Worm (Caenorhabditis elegans) whole organism, L4 larva: ENCODE measurements around the gene C14H10.3.

Experiments
- ama-1 ChIP-seq: fragments of 150-350 bp; optimal IDR thresholded peaks from 2 replicates; lab custom pipeline; 2014; ENCODE audit warnings: inconsistent platforms, mixed read lengths
- ces-1 ChIP-seq: fragments of 150-350 bp; sonication (generic microtip); optimal IDR thresholded peaks from 4 replicates; lab custom pipeline; 2014; ENCODE audit warnings: missing biosample characterization, missing genetic modification reagents, missing genetic modification characterization
- daf-8 ChIP-seq: fragments of 200-800 bp; sonication (Bioruptor generic); IDR thresholded peaks from 2 replicates; pipeline ENCODE4 v1.3.6; 2022; ENCODE audit warnings: missing genetic modification characterization, missing compliant biosample characterization
- dmd-6 ChIP-seq: fragments of 200-800 bp; sonication (Bioruptor generic); IDR thresholded peaks from 2 replicates; pipeline ENCODE4 v1.3.6; 2022; ENCODE audit warnings: missing genetic modification reagents, missing genetic modification characterization, missing compliant biosample characterization
- fos-1 ChIP-seq: fragments of 150-350 bp; optimal IDR thresholded peaks from 2 replicates; lab custom pipeline; 2014; ENCODE audit warnings: missing biosample characterization, missing genetic modification characterization
- ztf-11 ChIP-seq: fragments of 150-350 bp; optimal IDR thresholded peaks from 2 replicates; lab custom pipeline; 2014; ENCODE audit warnings: missing biosample characterization, missing genetic modification characterization

- TF ChIP-seq dmd-6 (GFP tag; lab: Robert Waterston, UW): no peak
- TF ChIP-seq ztf-11 (tag; lab: Kevin White, UChicago): no peak
- no peak for TF ChIP-seq daf-8 (GFP tag; lab: Robert Waterston, UW)
- no peak for TF ChIP-seq fos-1 (tag; lab: Kevin White, UChicago)
- TF ChIP-seq ama-1: no peak
- no peak for TF ChIP-seq ces-1 (GFP tag; lab: Kevin White, UChicago)
Measured at ce11 chrX:10204313-10205063, 23.4 kb downstream of the C14H10.3 start.
